Worm (Caenorhabditis elegans) whole organism, L3 larva: ENCODE measurements around the gene C34D4.3.

Experiments
- R02D3.7 ChIP-seq: fragments of 150-350 bp; optimal IDR thresholded peaks from 2 replicates; lab custom pipeline; 2014; ENCODE audit warnings: missing biosample characterization, missing genetic modification characterization
- aly-2 ChIP-seq: fragments of 150-350 bp; optimal IDR thresholded peaks from 2 replicates; lab custom pipeline; 2014; ENCODE audit warnings: missing biosample characterization, missing genetic modification characterization
- ama-1 ChIP-seq: fragments of 150-350 bp; optimal IDR thresholded peaks from 2 replicates; lab custom pipeline; 2018
- ceh-16 ChIP-seq: sonication (generic microtip); optimal IDR thresholded peaks from 2 replicates; lab custom pipeline; 2017; ENCODE audit warnings: missing biosample characterization, missing genetic modification characterization
- ceh-28 ChIP-seq: fragments of 150-350 bp; optimal IDR thresholded peaks from 2 replicates; lab custom pipeline; 2014; ENCODE audit warnings: missing biosample characterization, missing genetic modification reagents, missing genetic modification characterization
- ceh-82 ChIP-seq: fragments of 150-350 bp; optimal IDR thresholded peaks from 2 replicates; lab custom pipeline; 2014; ENCODE audit warnings: missing biosample characterization, missing genetic modification characterization
- ceh-9 ChIP-seq: sonication (generic microtip); optimal IDR thresholded peaks from 2 replicates; lab custom pipeline; 2018; ENCODE audit warnings: missing biosample characterization, missing genetic modification characterization
- daf-12 ChIP-seq: fragments of 150-350 bp; optimal IDR thresholded peaks from 2 replicates; lab custom pipeline; 2014; ENCODE audit warnings: missing biosample characterization, missing genetic modification reagents, missing genetic modification characterization
- egl-5 ChIP-seq: fragments of 150-350 bp; optimal IDR thresholded peaks from 2 replicates; lab custom pipeline; 2017; ENCODE audit warnings: missing biosample characterization, missing genetic modification reagents, missing genetic modification characterization, inconsistent platforms
- elt-1 ChIP-seq: fragments of 150-350 bp; optimal IDR thresholded peaks from 2 replicates; lab custom pipeline; 2014; ENCODE audit warnings: missing biosample characterization, missing genetic modification characterization
- elt-2 ChIP-seq: sonication (generic microtip); optimal IDR thresholded peaks from 2 replicates; lab custom pipeline; 2016; ENCODE audit warnings: missing genetic modification reagents, mild to moderate bottlenecking, missing genetic modification characterization, missing compliant biosample characterization
- elt-3 ChIP-seq, 3 experiments: fragments of 150-350 bp in 1 of 3; sonication (generic microtip) in 2 of 3; optimal IDR thresholded peaks; 2 replicates in 2 of 3; 4 replicates in 1 of 3; lab custom pipeline; 2014 to 2017; ENCODE audit warnings: missing biosample characterization in 3 of 3, missing genetic modification characterization in 3 of 3
- eor-1 ChIP-seq, 2 experiments: fragments of 150-350 bp; optimal IDR thresholded peaks; 2 replicates each; lab custom pipeline; 2014 to 2018; ENCODE audit warnings: missing biosample characterization in 2 of 2, missing genetic modification characterization in 2 of 2
- fkh-10 ChIP-seq: sonication (generic microtip); optimal IDR thresholded peaks from 2 replicates; lab custom pipeline; 2017; ENCODE audit warnings: missing biosample characterization, missing genetic modification reagents, missing genetic modification characterization
- fkh-2 ChIP-seq: fragments of 150-350 bp; optimal IDR thresholded peaks from 2 replicates; lab custom pipeline; 2014; ENCODE audit warnings: missing biosample characterization, missing genetic modification reagents, missing genetic modification characterization
- fos-1 ChIP-seq: fragments of 150-350 bp; optimal IDR thresholded peaks from 2 replicates; lab custom pipeline; 2014; ENCODE audit warnings: missing biosample characterization, missing genetic modification characterization
- hmg-11 ChIP-seq: sonication (generic microtip); optimal IDR thresholded peaks from 2 replicates; lab custom pipeline; 2016; ENCODE audit warnings: missing genetic modification characterization, missing compliant biosample characterization
- jun-1 ChIP-seq: fragments of 150-350 bp; optimal IDR thresholded peaks from 2 replicates; lab custom pipeline; 2014; ENCODE audit warnings: missing biosample characterization, missing genetic modification reagents, missing genetic modification characterization
- lin-39 ChIP-seq: fragments of 150-350 bp; optimal IDR thresholded peaks from 2 replicates; lab custom pipeline; 2018; ENCODE audit warnings: missing biosample characterization, missing genetic modification reagents, missing genetic modification characterization
- lsy-12 ChIP-seq: sonication (generic microtip); optimal IDR thresholded peaks from 2 replicates; lab custom pipeline; 2016; ENCODE audit warnings: mild to moderate bottlenecking, missing genetic modification characterization, missing compliant biosample characterization
- mdl-1 ChIP-seq: fragments of 150-350 bp; optimal IDR thresholded peaks from 2 replicates; lab custom pipeline; 2014; ENCODE audit warnings: missing biosample characterization, missing genetic modification characterization
- nfya-1 ChIP-seq: sonication (generic microtip); optimal IDR thresholded peaks from 2 replicates; lab custom pipeline; 2017; ENCODE audit warnings: missing genetic modification characterization, mild to moderate bottlenecking, missing compliant biosample characterization, antibody characterized with exemption, moderate library complexity; ENCODE audit not compliant: insufficient read depth
- nhr-11 ChIP-seq: fragments of 150-350 bp; optimal IDR thresholded peaks from 2 replicates; lab custom pipeline; 2014; ENCODE audit warnings: missing biosample characterization, missing genetic modification characterization
- nhr-12 ChIP-seq: fragments of 150-350 bp; optimal IDR thresholded peaks from 2 replicates; lab custom pipeline; 2014; ENCODE audit warnings: missing biosample characterization, missing genetic modification characterization
- nhr-23 ChIP-seq: fragments of 150-350 bp; optimal IDR thresholded peaks from 2 replicates; lab custom pipeline; 2014; ENCODE audit warnings: missing biosample characterization, missing genetic modification reagents, missing genetic modification characterization
- nhr-237 ChIP-seq: fragments of 150-350 bp; optimal IDR thresholded peaks from 2 replicates; lab custom pipeline; 2014; ENCODE audit warnings: missing biosample characterization, missing genetic modification characterization
- nhr-25 ChIP-seq: sonication (generic microtip); optimal IDR thresholded peaks from 2 replicates; lab custom pipeline; 2017; ENCODE audit warnings: missing biosample characterization, missing genetic modification characterization
- nhr-28 ChIP-seq: fragments of 150-350 bp; optimal IDR thresholded peaks from 2 replicates; lab custom pipeline; 2014; ENCODE audit warnings: missing biosample characterization, missing genetic modification characterization
- nhr-43 ChIP-seq: sonication (generic microtip); optimal IDR thresholded peaks from 2 replicates; lab custom pipeline; 2016; ENCODE audit warnings: mild to moderate bottlenecking, missing genetic modification characterization, missing compliant biosample characterization; ENCODE audit not compliant: poor library complexity, severe bottlenecking
- nhr-67 ChIP-seq: fragments of 150-350 bp; optimal IDR thresholded peaks from 2 replicates; lab custom pipeline; 2014; ENCODE audit warnings: missing biosample characterization, missing genetic modification characterization
- nhr-77 ChIP-seq: fragments of 150-350 bp; optimal IDR thresholded peaks from 2 replicates; lab custom pipeline; 2014; ENCODE audit warnings: missing biosample characterization, missing genetic modification characterization
- pha-4 ChIP-seq: fragments of 150-350 bp; optimal IDR thresholded peaks from 2 replicates; lab custom pipeline; 2014; ENCODE audit warnings: missing biosample characterization, missing genetic modification reagents, missing genetic modification characterization
- pqm-1 ChIP-seq: fragments of 150-350 bp; optimal IDR thresholded peaks from 2 replicates; lab custom pipeline; 2017; ENCODE audit warnings: missing biosample characterization, missing genetic modification characterization, inconsistent platforms
- sea-2 ChIP-seq: fragments of 150-350 bp; sonication (generic microtip); optimal IDR thresholded peaks from 4 replicates; lab custom pipeline; 2014; ENCODE audit warnings: missing biosample characterization, missing genetic modification reagents, missing genetic modification characterization
- skn-1 ChIP-seq: fragments of 150-350 bp; optimal IDR thresholded peaks from 2 replicates; lab custom pipeline; 2014; ENCODE audit warnings: missing biosample characterization, missing genetic modification characterization
- snpc-4 ChIP-seq: fragments of 150-350 bp; optimal IDR thresholded peaks from 2 replicates; lab custom pipeline; 2014; ENCODE audit warnings: missing biosample characterization, missing genetic modification characterization
- unc-39 ChIP-seq: sonication (generic microtip); optimal IDR thresholded peaks from 4 replicates; lab custom pipeline; 2017; ENCODE audit warnings: missing biosample characterization, missing genetic modification characterization
- zag-1 ChIP-seq: fragments of 150-350 bp; optimal IDR thresholded peaks from 2 replicates; lab custom pipeline; 2014; ENCODE audit warnings: missing biosample characterization, missing genetic modification characterization
- ztf-11 ChIP-seq: fragments of 150-350 bp; optimal IDR thresholded peaks from 2 replicates; lab custom pipeline; 2014; ENCODE audit warnings: missing biosample characterization, missing genetic modification characterization
- ztf-4 ChIP-seq: fragments of 150-350 bp; optimal IDR thresholded peaks from 2 replicates; lab custom pipeline; 2014; ENCODE audit warnings: missing biosample characterization, missing genetic modification characterization

The C34D4.3 gene

DNA sequence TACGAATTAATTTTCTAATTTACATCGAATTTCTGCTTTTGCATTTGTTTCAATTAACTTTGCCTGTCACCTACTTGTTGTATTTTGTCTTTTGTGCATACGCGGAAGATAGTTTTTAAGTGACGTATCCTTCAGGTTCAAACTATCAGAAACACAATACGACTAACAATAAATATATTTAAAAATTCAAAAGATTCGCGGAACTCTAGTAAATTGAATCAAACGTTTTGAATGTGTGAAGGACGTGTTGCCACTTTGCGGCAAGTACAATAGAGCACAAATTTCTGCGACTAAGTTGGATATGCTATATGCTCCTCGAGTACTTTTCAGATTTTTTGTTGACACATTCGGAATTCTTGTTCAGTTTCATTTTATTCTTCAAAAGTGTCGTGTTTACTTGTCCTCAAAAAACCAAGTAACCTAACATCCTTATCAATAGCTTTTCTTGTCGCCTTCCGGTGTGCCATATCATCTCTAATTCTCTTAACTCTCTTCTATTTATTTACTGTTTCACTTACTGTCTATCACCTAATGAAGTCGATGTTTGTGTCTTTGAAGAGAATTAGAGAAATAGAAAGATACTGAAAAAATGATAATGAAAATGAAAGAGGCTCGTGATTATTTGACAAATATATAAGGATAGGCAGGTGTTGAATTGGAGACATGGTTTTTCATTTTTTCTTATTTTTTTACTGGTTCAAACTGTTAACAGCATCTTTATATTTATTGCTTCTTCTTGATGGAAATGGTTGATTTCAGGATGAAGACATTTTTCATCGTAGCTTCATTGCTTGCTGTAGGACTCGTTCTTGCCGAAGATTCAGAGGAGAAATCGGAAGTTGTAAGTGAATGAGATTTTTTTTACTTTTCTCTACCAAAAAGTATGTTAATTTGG, 35.3 kb downstream of the C34D4.3 start, which contains the start of gene srlf-7:
Gene srlf-7 (plus strand): TSS at position 760 of the 895 bp plus-strand sequence.
- TF ChIP-seq nhr-43 (tag; lab: Kevin White, UChicago) (peak; percentile 11), fos-1 (tag; lab: Kevin White, UChicago) (no peak), nhr-11 (tag; lab: Kevin White, UChicago) (no peak), jun-1 (tag; lab: Kevin White, UChicago) (peak; percentile 88), unc-39 (tag; lab: Kevin White, UChicago) (no peak), hmg-11 (no peak), skn-1 (peak; percentile 55), ceh-28 (tag; lab: Kevin White, UChicago) (peak; percentile 62), snpc-4 (peak; percentile 9), ztf-11 (no peak), nfya-1 (no peak), elt-2 (tag; lab: Kevin White, UChicago) (peak; percentile 99), fkh-10 (GFP tag; lab: Kevin White, UChicago) (peak; percentile 65), ceh-9 (tag; lab: Kevin White, UChicago) (no peak), sea-2 (GFP tag; lab: Kevin White, UChicago) (no peak), R02D3.7 (tag; lab: Kevin White, UChicago) (no peak), ceh-82 (tag; lab: Kevin White, UChicago) (no peak), nhr-237 (tag; lab: Kevin White, UChicago) (no peak), pqm-1 (tag; lab: Kevin White, UChicago) (peak; percentile 100), ama-1 (lab: Kevin White, UChicago) (no peak), fkh-2 (tag; lab: Kevin White, UChicago) (no peak), elt-3 (tag; optimal IDR thresholded peaks at IDR 0.05; lab: Kevin White, UChicago) (peak; percentile 30 to 89 (median 45)), nhr-67 (tag; lab: Kevin White, UChicago) (no peak), pha-4 (tag; lab: Kevin White, UChicago) (peak; percentile 97), nhr-23 (tag; lab: Kevin White, UChicago) (peak; percentile 71), lin-39 (no peak)

DNA sequence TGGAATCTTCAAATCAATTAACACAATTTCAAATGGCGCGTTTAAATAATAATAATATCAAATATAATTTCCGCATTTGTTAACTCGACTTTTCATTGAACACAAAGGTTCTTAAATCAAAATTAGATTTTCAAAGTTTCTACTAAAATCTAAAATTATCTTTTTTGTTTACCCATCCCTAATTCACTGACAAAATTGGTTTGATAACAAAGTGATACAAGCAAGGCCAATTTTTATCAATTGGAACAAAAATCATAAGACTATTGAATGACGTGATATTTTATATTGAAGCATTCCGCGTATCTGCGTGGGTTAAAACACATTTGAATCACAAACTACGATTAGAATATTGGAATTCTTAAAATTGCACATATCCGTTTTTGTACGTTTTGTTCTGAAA, 36.9 kb downstream of the C34D4.3 start:
- TF ChIP-seq nhr-12 = no peak
- no peak for TF ChIP-seq nhr-23 (tag; lab: Kevin White, UChicago)
- TF ChIP-seq aly-2 (tag; lab: Kevin White, UChicago) = no peak
- TF ChIP-seq nfya-1 = no peak
- peak; percentile 94 for TF ChIP-seq pqm-1 (tag; lab: Kevin White, UChicago)
- TF ChIP-seq nhr-43 (tag; lab: Kevin White, UChicago) = no peak
- no peak for TF ChIP-seq nhr-28
- TF ChIP-seq daf-12 (tag; lab: Kevin White, UChicago) = no peak
- TF ChIP-seq elt-2 (tag; lab: Kevin White, UChicago) = peak; percentile 94
- no peak for TF ChIP-seq ceh-9 (tag; lab: Kevin White, UChicago)
- TF ChIP-seq mdl-1 (tag; lab: Kevin White, UChicago) = no peak
- peak; percentile 18 for TF ChIP-seq ceh-28 (tag; lab: Kevin White, UChicago)
- TF ChIP-seq skn-1 = no peak
- no peak for TF ChIP-seq snpc-4
- no peak for TF ChIP-seq ama-1 (lab: Kevin White, UChicago)
- TF ChIP-seq nhr-77 (tag; lab: Kevin White, UChicago) = no peak
- no peak for TF ChIP-seq ceh-16 (tag; lab: Kevin White, UChicago)
- TF ChIP-seq ztf-4 (tag; lab: Kevin White, UChicago) = no peak
- no peak for TF ChIP-seq lsy-12
- TF ChIP-seq nhr-25 (tag; lab: Kevin White, UChicago) = no peak
- TF ChIP-seq R02D3.7 (tag; lab: Kevin White, UChicago) = no peak
- no peak for TF ChIP-seq elt-1 (tag; lab: Kevin White, UChicago)
- no peak for TF ChIP-seq fkh-10 (GFP tag; lab: Kevin White, UChicago)
- no peak for TF ChIP-seq fos-1 (tag; lab: Kevin White, UChicago)
- TF ChIP-seq eor-1 (tag; optimal IDR thresholded peaks at IDR 0.05; lab: Kevin White, UChicago) = no peak
- peak; percentile 77 for TF ChIP-seq jun-1 (tag; lab: Kevin White, UChicago)
- no peak for TF ChIP-seq ztf-11
- TF ChIP-seq pha-4 (tag; lab: Kevin White, UChicago) = no peak
- TF ChIP-seq lin-39 = no peak
- no peak for TF ChIP-seq egl-5 (tag; lab: Kevin White, UChicago)
- TF ChIP-seq elt-3 (tag; optimal IDR thresholded peaks at IDR 0.05; lab: Kevin White, UChicago) = peak in 1 of 3 experiments; percentile 21
- no peak for TF ChIP-seq sea-2 (GFP tag; lab: Kevin White, UChicago)
- no peak for TF ChIP-seq fkh-2 (tag; lab: Kevin White, UChicago)
- TF ChIP-seq zag-1 (tag; lab: Kevin White, UChicago) = no peak
